ENCODE assay signal across 6 worm cellular contexts in genomic region chrIV:17293679-17294078, ce11.
TF ChIP-seq lines count a peak whose summit lies in the region.

No protein-coding gene starts in this region.

TF ChIP-seq in whole organism, L1 larva, 84 proteins besides CTCF, POLR2A, EP300 and RAD21 (continues in another document):
- no peak for TF ChIP-seq ama-1 (optimal IDR thresholded peaks at IDR 0.05; lab: Kevin White, UChicago)
- TF ChIP-seq F16B12.6 (tag; optimal IDR thresholded peaks at IDR 0.05; lab: Kevin White, UChicago): no peak
- no peak for TF ChIP-seq zag-1 (tag; optimal IDR thresholded peaks at IDR 0.05; lab: Kevin White, UChicago)
- TF ChIP-seq tbx-2 (tag; optimal IDR thresholded peaks at IDR 0.05; lab: Kevin White, UChicago): no peak
- no peak for TF ChIP-seq mep-1 (tag; optimal IDR thresholded peaks at IDR 0.05; lab: Kevin White, UChicago)
- TF ChIP-seq egl-27 (tag; optimal IDR thresholded peaks at IDR 0.05; lab: Kevin White, UChicago): no peak
- TF ChIP-seq unc-130 (tag; optimal IDR thresholded peaks at IDR 0.05; lab: Kevin White, UChicago): no peak
- no peak for TF ChIP-seq ets-5 (GFP tag; IDR thresholded peaks at IDR 0.05; lab: Robert Waterston, UW)
- TF ChIP-seq skn-1 (tag; optimal IDR thresholded peaks at IDR 0.05; lab: Kevin White, UChicago): no peak
- TF ChIP-seq nhr-19 (GFP tag; conservative IDR thresholded peaks at IDR 0.05; lab: Robert Waterston, UW): no peak
- no peak for TF ChIP-seq unc-86 (tag; optimal IDR thresholded peaks at IDR 0.05; lab: Kevin White, UChicago)
- TF ChIP-seq snpc-4 (tag; optimal IDR thresholded peaks at IDR 0.05; lab: Kevin White, UChicago): no peak
- no peak for TF ChIP-seq C04F5.9 (tag; optimal IDR thresholded peaks at IDR 0.05; lab: Kevin White, UChicago)
- TF ChIP-seq C16A3.4 (tag; optimal IDR thresholded peaks at IDR 0.05; lab: Kevin White, UChicago): no peak
- TF ChIP-seq nhr-76 (tag; optimal IDR thresholded peaks at IDR 0.05; lab: Kevin White, UChicago): no peak
- no peak for TF ChIP-seq lsy-2 (tag; optimal IDR thresholded peaks at IDR 0.05; lab: Kevin White, UChicago)
- TF ChIP-seq mdl-1 (tag; optimal IDR thresholded peaks at IDR 0.05; lab: Kevin White, UChicago): no peak

TF ChIP-seq in whole organism, L2 larva, 48 proteins besides CTCF, POLR2A, EP300 and RAD21:
- TF ChIP-seq nhr-129 (tag; optimal IDR thresholded peaks at IDR 0.05; lab: Kevin White, UChicago) (peak; percentile 20), C34F6.9 (tag; optimal IDR thresholded peaks at IDR 0.05; lab: Kevin White, UChicago) (peak; percentile 69), mdl-1 (tag; optimal IDR thresholded peaks at IDR 0.05; lab: Kevin White, UChicago) (no peak), unc-55 (GFP tag; optimal IDR thresholded peaks at IDR 0.05; lab: Kevin White, UChicago) (peak; percentile 72)

TF ChIP-seq in whole organism, L3 larva, 47 proteins besides CTCF, POLR2A, EP300 and RAD21:
- TF ChIP-seq ZK546.5 (tag; optimal IDR thresholded peaks at IDR 0.05; lab: Kevin White, UChicago): no peak
- peak; percentile 72 for TF ChIP-seq lin-39 (tag; optimal IDR thresholded peaks at IDR 0.05; lab: Kevin White, UChicago)
- no peak for TF ChIP-seq eor-1 (tag; optimal IDR thresholded peaks at IDR 0.05; lab: Kevin White, UChicago)
- no peak for TF ChIP-seq ama-1 (optimal IDR thresholded peaks at IDR 0.05; lab: Kevin White, UChicago)
- TF ChIP-seq hmg-11 (tag; optimal IDR thresholded peaks at IDR 0.05; lab: Kevin White, UChicago): peak; percentile 40
- TF ChIP-seq nhr-28 (tag; optimal IDR thresholded peaks at IDR 0.05; lab: Kevin White, UChicago): no peak
- no peak for TF ChIP-seq nhr-76 (tag; optimal IDR thresholded peaks at IDR 0.05; lab: Kevin White, UChicago)
- TF ChIP-seq nhr-23 (tag; optimal IDR thresholded peaks at IDR 0.05; lab: Kevin White, UChicago): no peak
- TF ChIP-seq zag-1 (tag; optimal IDR thresholded peaks at IDR 0.05; lab: Kevin White, UChicago): no peak
- TF ChIP-seq lin-15B (tag; optimal IDR thresholded peaks at IDR 0.05; lab: Kevin White, UChicago): peak; percentile 32
- peak; percentile 71 for TF ChIP-seq egl-5 (tag; optimal IDR thresholded peaks at IDR 0.05; lab: Kevin White, UChicago)
- TF ChIP-seq ztf-11 (tag; optimal IDR thresholded peaks at IDR 0.05; lab: Kevin White, UChicago): no peak

TF ChIP-seq in whole organism, L4 larva, 104 proteins besides CTCF, POLR2A, EP300 and RAD21:
- TF ChIP-seq F26F4.8 (GFP tag; conservative IDR thresholded peaks at IDR 0.05; lab: Robert Waterston, UW) (no peak), Y75B8A.6 (GFP tag; IDR thresholded peaks at IDR 0.05; lab: Robert Waterston, UW) (no peak), rbr-2 (tag; optimal IDR thresholded peaks at IDR 0.05; lab: Kevin White, UChicago) (peak; percentile 38), fkh-10 (GFP tag; optimal IDR thresholded peaks at IDR 0.05; lab: Kevin White, UChicago) (peak; percentile 20)

TF ChIP-seq in whole organism, late embryonic, 69 proteins besides CTCF, POLR2A, EP300 and RAD21:
- no peak for TF ChIP-seq nhr-232 (tag; optimal IDR thresholded peaks at IDR 0.05; lab: Kevin White, UChicago)
- peak; percentile 18 for TF ChIP-seq unc-55 (GFP tag; optimal IDR thresholded peaks at IDR 0.05; lab: Kevin White, UChicago)

TF ChIP-seq in whole organism, mixed stage, embryonic, 35 proteins besides CTCF, POLR2A, EP300 and RAD21:
- TF ChIP-seq unc-120 (tag; optimal IDR thresholded peaks at IDR 0.05; lab: Kevin White, UChicago; ENCODE audit: poor library complexity, severe bottlenecking) (peak; percentile 19), pha-4 (tag; optimal IDR thresholded peaks at IDR 0.05; lab: Kevin White, UChicago) (peak; percentile 14), tbx-8 (GFP tag; optimal IDR thresholded peaks at IDR 0.05; lab: Kevin White, UChicago) (no peak), hlh-1 (tag; optimal IDR thresholded peaks at IDR 0.05; lab: Kevin White, UChicago) (peak; percentile 20)

Comparison
In these comparisons a context has a peak if more than half of its experiments do, and no peak if none do; other contexts are left out.
1. Of the 29 proteins assayed by ChIP-seq in both whole organism, L4 larva and whole organism, L1 larva: peak only in whole organism, L4 larva: fkh-10; only in whole organism, L1 larva: none; in both: none; in neither: 27; mixed calls (peak in some experiments, not most) for 1.